Worm (Caenorhabditis elegans) whole organism, L4 larva: Measurements from ENCODE around the gene K02A6.1.

Experiments used
- F10B5.3 ChIP-seq: sonication (generic microtip); optimal IDR thresholded peaks from 2 replicates; lab custom pipeline; 2016; ENCODE audit warnings: mild to moderate bottlenecking, missing genetic modification characterization, missing compliant biosample characterization
- F49E8.2 ChIP-seq: sonication (generic microtip); optimal IDR thresholded peaks from 2 replicates; lab custom pipeline; 2016; ENCODE audit warnings: missing compliant biosample characterization, mild to moderate bottlenecking, missing genetic modification characterization, borderline replicate concordance
- T20F7.1 ChIP-seq: fragments of 200-800 bp; sonication (Bioruptor generic); optimal IDR thresholded peaks from 2 replicates; lab custom pipeline; 2018; ENCODE audit warnings: mild to moderate bottlenecking, missing genetic modification characterization, missing compliant biosample characterization
- ZK337.2 ChIP-seq: fragments of 200-800 bp; sonication (Bioruptor generic); IDR thresholded peaks from 2 replicates; pipeline ENCODE4 v1.3.6; 2022; ENCODE audit warnings: missing genetic modification reagents, missing genetic modification characterization, missing compliant biosample characterization
- ZK546.5 ChIP-seq, 2 experiments: sonication (generic microtip); optimal IDR thresholded peaks; 2 replicates each; lab custom pipeline; 2017; ENCODE audit warnings: missing biosample characterization in 2 of 2, missing genetic modification characterization in 2 of 2
- aha-1 ChIP-seq: fragments of 150-350 bp; peaks from one replicate; lab custom pipeline; 2014; ENCODE audit warnings: missing biosample characterization, missing genetic modification characterization
- aly-2 ChIP-seq: sonication (generic microtip); optimal IDR thresholded peaks from 2 replicates; lab custom pipeline; 2018; ENCODE audit warnings: missing biosample characterization, missing genetic modification characterization
- ceh-28 ChIP-seq: fragments of 150-350 bp; optimal IDR thresholded peaks from 2 replicates; lab custom pipeline; 2014; ENCODE audit warnings: missing biosample characterization, missing genetic modification reagents, missing genetic modification characterization
- ceh-44 ChIP-seq: fragments of 200-800 bp; sonication (Bioruptor generic); IDR thresholded peaks from 2 replicates; pipeline ENCODE4 v1.3.6; 2022; ENCODE audit warnings: missing genetic modification reagents, missing genetic modification characterization, missing compliant biosample characterization
- ceh-82 ChIP-seq: sonication (generic microtip); optimal IDR thresholded peaks from 2 replicates; lab custom pipeline; 2017; ENCODE audit warnings: missing biosample characterization, missing genetic modification characterization
- dmd-8 ChIP-seq: fragments of 200-800 bp; sonication (Bioruptor generic); IDR thresholded peaks from 2 replicates; pipeline ENCODE4 v1.3.6; 2022; ENCODE audit warnings: missing genetic modification characterization, missing compliant biosample characterization
- dpl-1 ChIP-seq: fragments of 150-350 bp; optimal IDR thresholded peaks from 2 replicates; lab custom pipeline; 2014; ENCODE audit warnings: missing biosample characterization, missing genetic modification reagents, missing genetic modification characterization
- duxl-1 ChIP-seq: sonication (generic microtip); optimal IDR thresholded peaks from 2 replicates; lab custom pipeline; 2016; ENCODE audit warnings: mild to moderate bottlenecking, missing genetic modification characterization, moderate library complexity, missing compliant biosample characterization; ENCODE audit not compliant: poor library complexity
- dve-1 ChIP-seq: sonication (generic microtip); optimal IDR thresholded peaks from 2 replicates; lab custom pipeline; 2017; ENCODE audit warnings: antibody characterized with exemption, mild to moderate bottlenecking, missing genetic modification characterization, missing compliant biosample characterization; ENCODE audit not compliant: insufficient read depth
- fkh-10 ChIP-seq: fragments of 150-350 bp; optimal IDR thresholded peaks from 2 replicates; lab custom pipeline; 2014; ENCODE audit warnings: missing biosample characterization, missing genetic modification reagents, missing genetic modification characterization
- fos-1 ChIP-seq: fragments of 150-350 bp; optimal IDR thresholded peaks from 2 replicates; lab custom pipeline; 2014; ENCODE audit warnings: missing biosample characterization, missing genetic modification characterization
- gei-8 ChIP-seq: fragments of 200-800 bp; sonication (Bioruptor generic); optimal IDR thresholded peaks from 2 replicates; lab custom pipeline; 2018; ENCODE audit warnings: mild to moderate bottlenecking, missing genetic modification characterization, missing compliant biosample characterization
- hmg-1.1 ChIP-seq: fragments of 200-800 bp; sonication (Bioruptor generic); IDR thresholded peaks from 2 replicates; pipeline ENCODE4 v1.3.6; 2022; ENCODE audit warnings: missing genetic modification reagents, missing genetic modification characterization, missing compliant biosample characterization
- lin-1 ChIP-seq: fragments of 200-800 bp; sonication (Bioruptor generic); IDR thresholded peaks from 2 replicates; pipeline ENCODE4 v1.3.6; 2022; ENCODE audit warnings: missing genetic modification reagents, missing genetic modification characterization, missing compliant biosample characterization
- madf-5 ChIP-seq, 2 experiments: fragments of 200-800 bp; sonication (Bioruptor generic); IDR thresholded peaks; 2 replicates each; pipeline ENCODE4 v1.3.6; 2022; ENCODE audit warnings: missing compliant biosample characterization in 2 of 2, missing genetic modification characterization in 2 of 2
- mep-1 ChIP-seq: fragments of 150-350 bp; sonication (generic microtip); optimal IDR thresholded peaks from 3 replicates; lab custom pipeline; 2014; ENCODE audit warnings: missing biosample characterization, missing genetic modification characterization
- mes-2 ChIP-seq: sonication (generic microtip); optimal IDR thresholded peaks from 2 replicates; lab custom pipeline; 2016; ENCODE audit warnings: missing genotype, mild to moderate bottlenecking, missing genetic modification characterization, missing compliant biosample characterization; ENCODE audit not compliant: poor library complexity, severe bottlenecking
- mxl-3 ChIP-seq: fragments of 200-800 bp; sonication (Bioruptor generic); optimal IDR thresholded peaks from 2 replicates; lab custom pipeline; 2018; ENCODE audit warnings: mild to moderate bottlenecking, missing genetic modification characterization, missing compliant biosample characterization
- nhr-102 ChIP-seq: sonication (generic microtip); optimal IDR thresholded peaks from 2 replicates; lab custom pipeline; 2016; ENCODE audit warnings: mild to moderate bottlenecking, missing genetic modification characterization, moderate library complexity, missing compliant biosample characterization
- nhr-41 ChIP-seq: fragments of 200-800 bp; sonication (Bioruptor generic); IDR thresholded peaks from 2 replicates; pipeline ENCODE4 v1.3.6; 2022; ENCODE audit warnings: missing genetic modification reagents, missing genetic modification characterization, missing compliant biosample characterization
- nhr-42 ChIP-seq: fragments of 200-800 bp; sonication (Bioruptor generic); IDR thresholded peaks from 2 replicates; pipeline ENCODE4 v1.3.6; 2022; ENCODE audit warnings: missing genetic modification characterization, missing compliant biosample characterization
- nhr-48 ChIP-seq: sonication (generic microtip); optimal IDR thresholded peaks from 2 replicates; lab custom pipeline; 2016; ENCODE audit warnings: mild to moderate bottlenecking, missing genetic modification characterization, missing compliant biosample characterization
- nhr-6 ChIP-seq: fragments of 150-350 bp; optimal IDR thresholded peaks from 2 replicates; lab custom pipeline; 2014; ENCODE audit warnings: missing biosample characterization, missing genetic modification characterization
- nhr-77 ChIP-seq: fragments of 150-350 bp; optimal IDR thresholded peaks from 2 replicates; lab custom pipeline; 2014; ENCODE audit warnings: missing biosample characterization, missing genetic modification characterization
- rbr-2 ChIP-seq: sonication (generic microtip); optimal IDR thresholded peaks from 2 replicates; lab custom pipeline; 2016; ENCODE audit warnings: missing genotype, missing genetic modification characterization, missing compliant biosample characterization
- sdz-12 ChIP-seq: fragments of 200-800 bp; sonication (Bioruptor generic); optimal IDR thresholded peaks from 2 replicates; lab custom pipeline; 2018; ENCODE audit warnings: mild to moderate bottlenecking, missing genetic modification characterization, missing compliant biosample characterization
- set-16 ChIP-seq: fragments of 200-800 bp; sonication (Bioruptor generic); IDR thresholded peaks from 2 replicates; pipeline ENCODE4 v1.3.6; 2022; ENCODE audit warnings: missing genetic modification reagents, missing genetic modification characterization, missing compliant biosample characterization
- spr-1 ChIP-seq: sonication (generic microtip); optimal IDR thresholded peaks from 2 replicates; lab custom pipeline; 2016; ENCODE audit warnings: mild to moderate bottlenecking, missing genetic modification characterization, missing compliant biosample characterization
- spr-3 ChIP-seq: fragments of 200-800 bp; sonication (Bioruptor generic); optimal IDR thresholded peaks from 2 replicates; lab custom pipeline; 2018; ENCODE audit warnings: mild to moderate bottlenecking, missing genetic modification characterization, missing compliant biosample characterization
- tag-97 ChIP-seq: fragments of 200-800 bp; sonication (Bioruptor generic); IDR thresholded peaks from 2 replicates; pipeline ENCODE4 v1.3.6; 2022; ENCODE audit warnings: missing genetic modification characterization, missing compliant biosample characterization
- unc-62 ChIP-seq, 3 experiments: fragments of 150-350 bp in 1 of 3; sonication (generic microtip); optimal IDR thresholded peaks in 2 of 3; peaks in 1 of 3; 1 replicate in 1 of 3; 2 replicates in 2 of 3; lab custom pipeline; 2014 to 2017; ENCODE audit warnings: missing biosample characterization in 3 of 3, missing genetic modification characterization in 3 of 3, missing genetic modification reagents in 3 of 3, missing genotype in 1 of 3
- zag-1 ChIP-seq: fragments of 150-350 bp; optimal IDR thresholded peaks from 2 replicates; lab custom pipeline; 2014; ENCODE audit warnings: missing biosample characterization, missing genetic modification characterization
- zfp-3 ChIP-seq: fragments of 200-800 bp; sonication (Bioruptor generic); conservative IDR thresholded peaks from 2 replicates; pipeline ENCODE4 v1.3.6; 2022; ENCODE audit warnings: missing genetic modification reagents, missing genetic modification characterization, missing compliant biosample characterization
- zip-2 ChIP-seq: fragments of 150-350 bp; optimal IDR thresholded peaks from 2 replicates; lab custom pipeline; 2014; ENCODE audit warnings: missing biosample characterization, missing genetic modification characterization

The K02A6.1 gene

ce11 chrX:8216957-8217356 lies 2.6 kb upstream of the K02A6.1 start:
- TF ChIP-seq fkh-10 (GFP tag; lab: Kevin White, UChicago) (no peak), aha-1 (tag; lab: Kevin White, UChicago) (peak; percentile 42), unc-62 (GFP tag; optimal IDR thresholded peaks at IDR 0.05 in 1 of 2; lab: Kevin White, UChicago) (peak in 1 of 2 experiments; percentile 90), unc-62 (tag; optimal IDR thresholded peaks at IDR 0.05; lab: Kevin White, UChicago) (no peak)

- no peak for TF ChIP-seq dmd-8 (GFP tag; lab: Robert Waterston, UW)
- no peak for TF ChIP-seq mes-2 (tag; lab: Kevin White, UChicago)
- TF ChIP-seq duxl-1 (tag; lab: Kevin White, UChicago): no peak
- no peak for TF ChIP-seq ZK337.2
- no peak for TF ChIP-seq sdz-12 (GFP tag; lab: Kevin White, UChicago)
- no peak for TF ChIP-seq tag-97
- TF ChIP-seq spr-3: no peak
- TF ChIP-seq nhr-42: no peak
- TF ChIP-seq T20F7.1 (GFP tag; lab: Kevin White, UChicago): no peak
- no peak for TF ChIP-seq F49E8.2 (tag; lab: Kevin White, UChicago)
- TF ChIP-seq ceh-44 (GFP tag; lab: Robert Waterston, UW): no peak
These were observed 875 bp upstream of the K02A6.1 start, which contains the start of gene K02A6.4 for ce11 chrX:8218653-8219052. TSS of gene K02A6.4 (minus strand) at chrX:8218753.

- TF ChIP-seq zfp-3 (GFP tag; lab: Robert Waterston, UW): no peak
- no peak for TF ChIP-seq nhr-42
- no peak for TF ChIP-seq rbr-2 (tag; lab: Kevin White, UChicago)
These were observed 5.4 kb downstream of the K02A6.1 start, which contains the start of gene K02A6.2 for ce11 chrX:8224916-8225315. TSS of gene K02A6.2 (minus strand) at chrX:8225016.

ce11 chrX:8229221-8229620 lies 9.7 kb downstream of the K02A6.1 start:
- TF ChIP-seq aly-2 (no peak), ceh-82 (tag; lab: Kevin White, UChicago) (no peak), ceh-44 (GFP tag; lab: Robert Waterston, UW) (no peak), aha-1 (tag; lab: Kevin White, UChicago) (peak; percentile 81), set-16 (no peak), ZK546.5 (tag; optimal IDR thresholded peaks at IDR 0.05; lab: Kevin White, UChicago) (no peak), mxl-3 (no peak), unc-62 (GFP tag; optimal IDR thresholded peaks at IDR 0.05 in 1 of 2; lab: Kevin White, UChicago) (peak in 1 of 2 experiments; percentile 53), unc-62 (tag; optimal IDR thresholded peaks at IDR 0.05; lab: Kevin White, UChicago) (no peak)
- TF ChIP-seq, all 104 proteins: peak for 2

ce11 chrX:8230579-8230978 lies 11.1 kb downstream of the K02A6.1 start:
- TF ChIP-seq madf-5 (GFP tag; IDR thresholded peaks at IDR 0.05; lab: Robert Waterston, UW) (no peak), aha-1 (tag; lab: Kevin White, UChicago) (peak; percentile 34), unc-62 (GFP tag; optimal IDR thresholded peaks at IDR 0.05 in 1 of 2; lab: Kevin White, UChicago) (peak in 1 of 2 experiments; percentile 96), unc-62 (tag; optimal IDR thresholded peaks at IDR 0.05; lab: Kevin White, UChicago) (no peak), fos-1 (tag; lab: Kevin White, UChicago) (no peak)

- no peak for TF ChIP-seq tag-97
- peak; percentile 93 for TF ChIP-seq mep-1 (tag; lab: Kevin White, UChicago)
- no peak for TF ChIP-seq F10B5.3 (tag; lab: Kevin White, UChicago)
- peak in 1 of 2 experiments; percentile 85 for TF ChIP-seq unc-62 (GFP tag; optimal IDR thresholded peaks at IDR 0.05 in 1 of 2; lab: Kevin White, UChicago)
- TF ChIP-seq unc-62 (tag; optimal IDR thresholded peaks at IDR 0.05; lab: Kevin White, UChicago): no peak
- TF ChIP-seq sdz-12 (GFP tag; lab: Kevin White, UChicago): no peak
- peak; percentile 85 for TF ChIP-seq nhr-48 (tag; lab: Kevin White, UChicago)
- TF ChIP-seq nhr-6 (tag; lab: Kevin White, UChicago): peak; percentile 54
- TF ChIP-seq hmg-1.1 (GFP tag; lab: Robert Waterston, UW): peak; percentile 85
- 0 out of 2 replicates have a peak, but pooled peaks have one; percentile 11 for TF ChIP-seq nhr-41 (GFP tag; lab: Robert Waterston, UW)
- TF ChIP-seq zag-1 (tag; lab: Kevin White, UChicago): no peak
- TF ChIP-seq dve-1 (tag; lab: Kevin White, UChicago): peak; percentile 95
- TF ChIP-seq mes-2 (tag; lab: Kevin White, UChicago): peak; percentile 71
- TF ChIP-seq nhr-77 (tag; lab: Kevin White, UChicago): peak; percentile 94
- peak; percentile 56 for TF ChIP-seq dpl-1 (GFP tag; lab: Kevin White, UChicago)
- peak; percentile 77 for TF ChIP-seq gei-8 (GFP tag; lab: Kevin White, UChicago)
- peak; percentile 3 for TF ChIP-seq spr-1 (tag; lab: Kevin White, UChicago)
- TF ChIP-seq lin-1 (GFP tag; lab: Robert Waterston, UW): peak; percentile 52; the same call in 1 of the 2 replicates
- TF ChIP-seq zfp-3 (GFP tag; lab: Robert Waterston, UW): peak; percentile 82; the same call in 1 of the 2 replicates
- peak; percentile 82 for TF ChIP-seq nhr-102
- TF ChIP-seq zip-2 (tag; lab: Kevin White, UChicago): peak; percentile 53
- TF ChIP-seq ceh-28: peak; percentile 78
These were observed 12.3 kb downstream of the K02A6.1 start, which contains the start of gene K02A6.3 for ce11 chrX:8231858-8232257. TSS of gene K02A6.3 (minus strand) at chrX:8231931.
